Worm (Caenorhabditis elegans): Measurements from ENCODE around the gene clec-122.

Gene clec-122

DNA sequence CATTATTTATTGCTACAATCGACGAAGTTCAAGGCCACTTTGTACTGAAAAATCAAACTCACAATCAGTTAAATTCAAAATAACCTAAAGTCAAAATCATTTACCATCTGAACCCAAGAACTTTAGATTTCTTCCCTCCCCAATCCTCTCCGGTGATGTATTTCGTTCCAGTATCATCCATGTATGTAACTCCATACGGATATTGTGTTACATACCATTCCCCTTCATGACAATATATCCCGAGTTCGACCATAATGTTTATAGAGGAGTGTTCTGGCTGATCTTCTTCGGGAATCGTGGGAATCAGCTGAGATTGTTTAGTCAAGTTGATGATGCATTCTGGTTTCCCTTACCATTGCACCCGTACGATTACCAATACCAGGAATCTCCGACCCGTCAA lies 42.5 kb downstream of the clec-122 start:
- TF ChIP-seq mef-2 (tag; optimal IDR thresholded peaks at IDR 0.05) (no peak), vab-15 (tag; optimal IDR thresholded peaks at IDR 0.05) (no peak), ceh-63 (GFP tag; optimal IDR thresholded peaks at IDR 0.05) (no peak), hlh-4 (tag; optimal IDR thresholded peaks at IDR 0.05) (no peak), dpl-1 (GFP tag; optimal IDR thresholded peaks at IDR 0.05) (no peak), sup-37 (GFP tag; optimal IDR thresholded peaks at IDR 0.05) (no peak), snu-23 (GFP tag; optimal IDR thresholded peaks at IDR 0.05) (no peak), alr-1 (tag; optimal IDR thresholded peaks at IDR 0.05; ENCODE audit: borderline replicate concordance) (no peak), unc-130 (tag; optimal IDR thresholded peaks at IDR 0.05) (no peak), pag-3 (tag; optimal IDR thresholded peaks at IDR 0.05; ENCODE audit: borderline replicate concordance, insufficient read depth) (no peak), aly-2 (tag; optimal IDR thresholded peaks at IDR 0.05) (no peak), lin-14 (GFP tag; optimal IDR thresholded peaks at IDR 0.05) (no peak), isw-1 (GFP tag; IDR thresholded peaks at IDR 0.05) (no peak), mdl-1 (tag; optimal IDR thresholded peaks at IDR 0.05) (no peak), nhr-11 (tag; optimal IDR thresholded peaks at IDR 0.05) (no peak), lir-3 (tag; optimal IDR thresholded peaks at IDR 0.05; ENCODE audit: poor library complexity) (no peak), tbx-2 (tag; optimal IDR thresholded peaks at IDR 0.05) (no peak), dsc-1 (tag; optimal IDR thresholded peaks at IDR 0.05) (no peak)

DNA sequence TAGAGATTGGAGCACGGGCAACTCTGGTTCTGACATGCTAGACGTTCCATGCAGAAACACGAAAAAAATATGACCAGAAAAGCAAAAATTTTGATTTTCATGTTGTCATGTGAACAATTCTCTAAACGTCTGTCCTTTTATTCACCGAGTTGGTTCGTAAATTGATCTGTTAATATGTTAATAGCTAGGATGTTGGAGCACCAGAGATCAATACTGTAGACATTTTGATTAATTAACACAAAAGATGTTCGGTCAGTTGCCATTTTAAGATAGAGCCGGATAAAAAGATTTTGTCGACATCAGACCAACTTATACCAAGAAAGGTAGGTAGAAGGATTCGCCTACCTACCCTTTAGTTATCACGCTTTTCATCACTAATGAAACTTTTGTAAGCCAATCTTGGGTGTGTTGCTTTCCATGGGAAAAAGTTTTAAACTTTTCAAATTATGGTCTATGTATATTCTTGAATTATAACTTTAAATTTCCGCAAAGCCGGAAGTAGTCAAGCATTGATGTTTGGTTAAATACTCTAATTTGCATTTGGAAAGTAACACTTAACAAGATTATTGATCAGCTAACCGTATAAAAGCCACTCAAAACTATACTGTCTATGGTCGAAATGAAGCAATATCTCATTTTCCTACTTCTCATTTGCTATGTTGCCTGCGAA lies 43.8 kb downstream of the clec-122 start, which contains the start of the genes T10D4.11 and T10D4.1:
Gene T10D4.11, minus strand, starts transcription at position 101 of the 670 bp plus-strand sequence.
Gene T10D4.1, plus strand, starts transcription at position 620 of the 670 bp plus-strand sequence.
- TF ChIP-seq nhr-12 (tag; optimal IDR thresholded peaks at IDR 0.05) (no peak), grh-1 (GFP tag; IDR thresholded peaks at IDR 0.05) (no peak), nhr-19 (GFP tag; conservative IDR thresholded peaks at IDR 0.05) (no peak), skn-1 (tag; optimal IDR thresholded peaks at IDR 0.05) (no peak), sptf-1 (tag; optimal IDR thresholded peaks at IDR 0.05) (no peak), ama-1 (optimal IDR thresholded peaks at IDR 0.05) (no peak), lir-3 (tag; optimal IDR thresholded peaks at IDR 0.05; ENCODE audit: poor library complexity) (no peak)

DNA sequence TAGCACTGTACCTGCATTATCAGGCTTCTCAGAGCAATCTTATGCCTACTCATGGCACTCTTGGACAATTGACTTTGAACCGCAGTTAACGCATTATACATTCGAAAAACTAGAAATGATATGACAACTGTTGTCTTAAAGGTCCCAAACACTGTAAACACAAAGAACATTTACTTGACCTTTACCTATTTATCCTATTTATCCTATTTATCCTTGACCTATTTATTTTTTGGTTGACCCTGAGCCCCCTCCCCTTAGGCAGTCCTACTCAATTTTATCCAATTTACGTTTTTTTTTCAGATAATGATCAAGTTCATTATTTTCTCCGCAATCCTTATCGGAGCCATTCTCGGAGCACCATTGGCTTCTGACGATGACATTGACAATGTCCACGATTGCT lies 45.8 kb downstream of the clec-122 start, which contains the start of the genes T10D4.14 and T10D4.19:
Gene T10D4.14, minus strand, starts transcription at position 101 of the 400 bp plus-strand sequence.
Gene T10D4.19, plus strand, starts transcription at position 304 of the 400 bp plus-strand sequence.
- no peak for TF ChIP-seq egl-13 (tag; optimal IDR thresholded peaks at IDR 0.05)
- no peak for TF ChIP-seq hpl-2 (GFP tag; optimal IDR thresholded peaks at IDR 0.05)

DNA sequence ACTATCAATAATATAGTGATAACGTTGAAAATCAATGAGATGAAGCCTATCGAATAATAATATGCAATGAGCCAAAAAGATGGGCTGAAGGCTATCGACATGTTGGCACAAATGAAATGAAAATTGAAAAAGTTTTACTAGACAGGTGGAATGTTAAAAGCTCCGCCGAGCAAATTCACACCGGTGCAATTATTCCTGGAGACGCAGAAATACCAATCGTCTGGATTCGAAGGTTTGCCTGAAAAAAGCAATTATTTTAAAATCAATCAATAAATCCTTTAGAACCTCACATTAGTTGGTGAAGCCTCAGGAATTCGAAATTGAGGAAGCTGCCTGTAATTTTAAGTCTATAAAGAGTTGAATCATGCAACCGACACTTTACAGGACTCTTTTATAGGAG lies 48.5 kb downstream of the clec-122 start, which contains the start of gene sri-32:
Gene sri-32, minus strand, starts transcription at position 101 of the 400 bp plus-strand sequence.
- no peak for TF ChIP-seq ceh-8 (GFP tag; optimal IDR thresholded peaks at IDR 0.05)
- no peak for TF ChIP-seq swsn-7 (tag; optimal IDR thresholded peaks at IDR 0.05)
- no peak for TF ChIP-seq nhr-85 (tag)
- TF ChIP-seq mep-1 (tag; optimal IDR thresholded peaks at IDR 0.05): no peak
- no peak for TF ChIP-seq ces-1 (GFP tag; optimal IDR thresholded peaks at IDR 0.05)
- no peak for TF ChIP-seq hlh-17 (GFP tag; optimal IDR thresholded peaks at IDR 0.05; ENCODE audit: borderline replicate concordance)
- TF ChIP-seq lin-14 (GFP tag; optimal IDR thresholded peaks at IDR 0.05): no peak
- TF ChIP-seq unc-86 (tag; optimal IDR thresholded peaks at IDR 0.05): no peak
- TF ChIP-seq nhr-84 (tag; optimal IDR thresholded peaks at IDR 0.05): no peak
- TF ChIP-seq unc-30 (tag; optimal IDR thresholded peaks at IDR 0.05): no peak
- no peak for TF ChIP-seq ceh-82 (tag; optimal IDR thresholded peaks at IDR 0.05)
- TF ChIP-seq fos-1 (tag; optimal IDR thresholded peaks at IDR 0.05): no peak
- no peak for TF ChIP-seq nhr-11 (tag; optimal IDR thresholded peaks at IDR 0.05)

Data from whole organism, L1 larva.